Worm (Caenorhabditis elegans): Measurements from ENCODE around the gene F36H9.10.

The F36H9.10 gene

ce11 chrV:1797900-1798299, at the start of gene F36H9.10:
TSS of gene F36H9.10 (plus strand) at chrV:1798200.
- no peak for TF ChIP-seq nhr-25 (tag; optimal IDR thresholded peaks at IDR 0.05)
- TF ChIP-seq lin-15B (tag; optimal IDR thresholded peaks at IDR 0.05) = no peak
- no peak for TF ChIP-seq nhr-43 (tag; optimal IDR thresholded peaks at IDR 0.05; ENCODE audit: poor library complexity, severe bottlenecking)
- TF ChIP-seq elt-3 (tag; optimal IDR thresholded peaks at IDR 0.05) = no peak
- no peak for TF ChIP-seq elt-1 (tag; optimal IDR thresholded peaks at IDR 0.05)
- TF ChIP-seq egl-27 (tag; optimal IDR thresholded peaks at IDR 0.05) = no peak
- TF ChIP-seq snpc-4 (tag; optimal IDR thresholded peaks at IDR 0.05) = no peak

ce11 chrV:1749053-1749452, 48.9 kb upstream of the F36H9.10 start, which contains the start of gene ZK697.8:
TSS of gene ZK697.8 (minus strand) at chrV:1749153.
- TF ChIP-seq lin-15B (tag; optimal IDR thresholded peaks at IDR 0.05) (no peak), mdl-1 (tag; optimal IDR thresholded peaks at IDR 0.05) (no peak), ceh-9 (tag; optimal IDR thresholded peaks at IDR 0.05) (no peak), jun-1 (tag; optimal IDR thresholded peaks at IDR 0.05) (no peak), ceh-16 (tag; optimal IDR thresholded peaks at IDR 0.05) (no peak), zag-1 (tag; optimal IDR thresholded peaks at IDR 0.05) (no peak), mml-1 (tag; optimal IDR thresholded peaks at IDR 0.05) (no peak), daf-12 (tag; optimal IDR thresholded peaks at IDR 0.05) (no peak), unc-62 (GFP tag; optimal IDR thresholded peaks at IDR 0.05) (no peak)

ce11 chrV:1751449-1751848, 46.6 kb upstream of the F36H9.10 start, which contains the start of gene srh-199:
TSS of gene srh-199 (minus strand) at chrV:1751549.
- TF ChIP-seq egl-5 (tag; optimal IDR thresholded peaks at IDR 0.05) (no peak), nhr-12 (tag; optimal IDR thresholded peaks at IDR 0.05) (no peak), ceh-9 (tag; optimal IDR thresholded peaks at IDR 0.05) (no peak), pha-4 (tag; optimal IDR thresholded peaks at IDR 0.05) (no peak), ceh-28 (tag; optimal IDR thresholded peaks at IDR 0.05) (no peak), nhr-28 (tag; optimal IDR thresholded peaks at IDR 0.05) (no peak), tbx-2 (tag; optimal IDR thresholded peaks at IDR 0.05) (no peak), elt-1 (tag; optimal IDR thresholded peaks at IDR 0.05) (no peak), eor-1 (tag; optimal IDR thresholded peaks at IDR 0.05) (no peak), mml-1 (tag; optimal IDR thresholded peaks at IDR 0.05) (no peak), ceh-82 (tag; optimal IDR thresholded peaks at IDR 0.05) (no peak), zag-1 (tag; optimal IDR thresholded peaks at IDR 0.05) (no peak), jun-1 (tag; optimal IDR thresholded peaks at IDR 0.05) (no peak), nhr-11 (tag; optimal IDR thresholded peaks at IDR 0.05) (no peak), daf-12 (tag; optimal IDR thresholded peaks at IDR 0.05) (no peak), fos-1 (tag; optimal IDR thresholded peaks at IDR 0.05) (no peak), nhr-25 (tag; optimal IDR thresholded peaks at IDR 0.05) (no peak), elt-2 (tag; optimal IDR thresholded peaks at IDR 0.05) (no peak)

ce11 chrV:1752496-1752895, 45.5 kb upstream of the F36H9.10 start, which contains the start of gene ZK697.1:
TSS of gene ZK697.1 (plus strand) at chrV:1752796.
- no peak for TF ChIP-seq nfya-1 (tag; optimal IDR thresholded peaks at IDR 0.05; ENCODE audit: insufficient read depth)
- TF ChIP-seq ZK546.5 (tag; optimal IDR thresholded peaks at IDR 0.05) = no peak
- TF ChIP-seq ztf-11 (tag; optimal IDR thresholded peaks at IDR 0.05) = no peak
- no peak for TF ChIP-seq ama-1 (optimal IDR thresholded peaks at IDR 0.05)
- TF ChIP-seq sea-2 (GFP tag; optimal IDR thresholded peaks at IDR 0.05) = no peak
- no peak for TF ChIP-seq elt-1 (tag; optimal IDR thresholded peaks at IDR 0.05)
- no peak for TF ChIP-seq nhr-77 (tag; optimal IDR thresholded peaks at IDR 0.05)
- TF ChIP-seq nhr-43 (tag; optimal IDR thresholded peaks at IDR 0.05; ENCODE audit: poor library complexity, severe bottlenecking) = no peak
- TF ChIP-seq fos-1 (tag; optimal IDR thresholded peaks at IDR 0.05) = no peak
- TF ChIP-seq ztf-4 (tag; optimal IDR thresholded peaks at IDR 0.05) = no peak

- TF ChIP-seq mdl-1 (tag; optimal IDR thresholded peaks at IDR 0.05) (no peak), fos-1 (tag; optimal IDR thresholded peaks at IDR 0.05) (no peak), egl-5 (tag; optimal IDR thresholded peaks at IDR 0.05) (no peak), nhr-76 (tag; optimal IDR thresholded peaks at IDR 0.05) (no peak), nhr-25 (tag; optimal IDR thresholded peaks at IDR 0.05) (no peak), nfya-1 (tag; optimal IDR thresholded peaks at IDR 0.05; ENCODE audit: insufficient read depth) (no peak), nhr-12 (tag; optimal IDR thresholded peaks at IDR 0.05) (no peak), ceh-16 (tag; optimal IDR thresholded peaks at IDR 0.05) (no peak), skn-1 (tag; optimal IDR thresholded peaks at IDR 0.05) (no peak), ZK546.5 (tag; optimal IDR thresholded peaks at IDR 0.05) (no peak), ztf-4 (tag; optimal IDR thresholded peaks at IDR 0.05) (no peak), jun-1 (tag; optimal IDR thresholded peaks at IDR 0.05) (no peak), daf-12 (tag; optimal IDR thresholded peaks at IDR 0.05) (no peak), nhr-23 (tag; optimal IDR thresholded peaks at IDR 0.05) (no peak)
Observed at ce11 chrV:1755589-1755988, 42.4 kb upstream of the F36H9.10 start, which contains the start of gene ZK697.14. TSS of gene ZK697.14 (minus strand) at chrV:1755689.

Measured in whole organism, L3 larva.